Worm (Caenorhabditis elegans): Measurements from ENCODE around the gene str-83.

DNA sequence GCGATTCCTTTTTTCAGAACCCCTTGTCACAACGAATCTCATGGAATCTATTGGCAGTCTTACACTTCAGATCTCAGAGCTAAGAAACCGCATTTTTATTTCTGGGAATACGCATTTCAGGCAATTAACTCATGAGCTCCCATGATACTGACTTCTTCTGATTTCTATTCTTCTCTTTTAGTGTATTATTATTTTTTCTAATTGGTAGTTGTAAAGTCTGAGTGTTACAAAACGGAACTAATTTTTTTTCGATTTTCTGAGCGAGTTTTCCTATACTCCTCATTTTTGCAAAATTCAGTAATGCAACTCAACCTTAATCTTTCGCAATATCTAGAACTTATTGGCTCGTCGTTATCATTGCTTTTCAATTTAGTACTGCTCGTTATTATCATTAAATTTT, 2.7 kb upstream of the str-83 start, which contains the start of gene str-82:
- TF ChIP-seq unc-130 (GFP tag; optimal IDR thresholded peaks at IDR 0.05) (no peak), egl-18 (GFP tag; IDR thresholded peaks at IDR 0.05) (no peak), chd-7 (tag; optimal IDR thresholded peaks at IDR 0.05) (no peak)
